Fruit fly (Drosophila melanogaster): ENCODE measurements around the gene Prosbeta4.
A peak's percentile ranks its signal among the peaks of the same experiment; 100 is the strongest.

The Prosbeta4 gene

DNA sequence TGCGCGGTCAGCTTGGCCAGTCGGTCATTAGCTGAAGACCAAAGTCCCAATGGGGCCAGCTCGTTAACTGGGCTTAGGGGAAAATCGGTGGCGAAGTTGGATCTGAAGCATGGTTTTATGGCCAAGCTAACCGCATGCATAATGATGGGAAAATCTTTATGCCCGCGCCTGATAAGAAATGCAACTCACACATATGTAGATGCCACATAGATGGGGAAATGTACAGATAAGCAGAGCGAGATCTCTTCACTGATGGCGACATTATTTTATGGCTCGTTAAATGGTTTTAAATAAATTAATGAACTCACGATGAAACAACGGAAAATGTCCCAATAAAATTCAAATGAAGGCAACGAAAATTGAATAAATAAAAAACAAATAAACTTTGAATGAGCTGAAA is 20.0 kb downstream of the Prosbeta4 start:
- TF ChIP-seq abd-A (tag; optimal IDR thresholded peaks at IDR 0.05) = peak; percentile 71
- peak; percentile 7 for TF ChIP-seq pros (GFP tag; optimal IDR thresholded peaks at IDR 0.05)
- no peak for TF ChIP-seq HmgZ (tag; optimal IDR thresholded peaks at IDR 0.05)
- 0 out of 3 replicates have a peak, but pooled peaks have one; percentile 36 for TF ChIP-seq ci (GFP tag; IDR thresholded peaks at IDR 0.05)
- TF ChIP-seq eve (GFP tag; optimal IDR thresholded peaks at IDR 0.05) = peak in 1 of 2 experiments; percentile 28
- peak; percentile 54 for TF ChIP-seq run (tag; optimal IDR thresholded peaks at IDR 0.05)
- TF ChIP-seq oc (tag; optimal IDR thresholded peaks at IDR 0.05) = peak; percentile 2
- peak; percentile 65 for TF ChIP-seq grn (GFP tag; optimal IDR thresholded peaks at IDR 0.05)
- peak; percentile 61; the same call in 1 of the 2 replicates for TF ChIP-seq Awh (GFP tag; IDR thresholded peaks at IDR 0.05)
- TF ChIP-seq CG2199 (GFP tag; IDR thresholded peaks at IDR 0.05) = no peak
- peak; percentile 82 for TF ChIP-seq vvl (GFP tag; IDR thresholded peaks at IDR 0.05)
- no peak for TF ChIP-seq knrl (GFP tag; IDR thresholded peaks at IDR 0.05; ENCODE audit: partially characterized antibody)
- peak in 1 of 2 experiments; percentile 44 for TF ChIP-seq Hr78 (GFP tag; optimal IDR thresholded peaks at IDR 0.05)

DNA sequence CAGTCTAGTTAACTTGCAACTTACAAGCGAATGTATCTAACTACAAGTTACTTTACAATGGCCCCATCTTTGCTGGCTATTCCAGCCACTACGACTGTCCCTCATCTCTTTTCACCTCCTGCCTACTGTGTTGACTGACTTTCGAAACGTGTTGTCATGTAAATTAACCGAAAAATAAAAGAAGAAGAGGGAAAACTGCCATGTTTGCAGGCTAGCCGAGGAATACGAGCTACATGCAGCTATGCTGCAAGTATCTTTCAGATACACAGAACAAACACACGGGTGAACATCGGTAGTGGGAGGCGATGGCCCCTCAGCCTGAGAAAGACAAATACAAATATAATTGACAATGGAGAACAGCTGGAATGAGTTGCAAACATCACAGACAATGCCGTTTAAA is 21.3 kb downstream of the Prosbeta4 start:
- no peak for TF ChIP-seq CG32772 (GFP tag; IDR thresholded peaks at IDR 0.05)
- no peak for TF ChIP-seq Oli (tag; optimal IDR thresholded peaks at IDR 0.05)
- no peak for TF ChIP-seq lab (GFP tag; optimal IDR thresholded peaks at IDR 0.05)
- TF ChIP-seq CG32532 (GFP tag; IDR thresholded peaks at IDR 0.05) = no peak
- 0 out of 2 replicates have a peak, but pooled peaks have one; percentile 14 for TF ChIP-seq CG4360 (GFP tag; IDR thresholded peaks at IDR 0.05)
- no peak for TF ChIP-seq CG10147 (GFP tag; optimal IDR thresholded peaks at IDR 0.05)
- no peak for TF ChIP-seq Dll (GFP tag; IDR thresholded peaks at IDR 0.05; ENCODE audit: partially characterized antibody)
- TF ChIP-seq stwl (tag; optimal IDR thresholded peaks at IDR 0.05) = no peak
- TF ChIP-seq Sox102F (GFP tag; optimal IDR thresholded peaks at IDR 0.05) = no peak
- peak; percentile 6 for TF ChIP-seq CG1603 (tag; optimal IDR thresholded peaks at IDR 0.05)
- no peak for TF ChIP-seq Deaf1 (tag; optimal IDR thresholded peaks at IDR 0.05)
- TF ChIP-seq fu2 (GFP tag; optimal IDR thresholded peaks at IDR 0.05) = no peak
- TF ChIP-seq Eip74EF (GFP tag; optimal IDR thresholded peaks at IDR 0.05) = no peak
- no peak for TF ChIP-seq slbo (GFP tag; IDR thresholded peaks at IDR 0.05)
- no peak for TF ChIP-seq CG31388 (GFP tag; optimal IDR thresholded peaks at IDR 0.05)
- no peak for TF ChIP-seq MTF-1 (GFP tag; optimal IDR thresholded peaks at IDR 0.05; ENCODE audit: borderline replicate concordance)
- no peak for TF ChIP-seq CG7745 (tag; optimal IDR thresholded peaks at IDR 0.05)
- peak; percentile 18 for TF ChIP-seq CG2875 (GFP tag; optimal IDR thresholded peaks at IDR 0.05)
- TF ChIP-seq ATbp (GFP tag; optimal IDR thresholded peaks at IDR 0.05) = peak; percentile 35
- no peak for TF ChIP-seq cwo (GFP tag; optimal IDR thresholded peaks at IDR 0.05)
- no peak for TF ChIP-seq kay (GFP tag; optimal IDR thresholded peaks at IDR 0.05)
- TF ChIP-seq Med (GFP tag) = peak; percentile 14
- TF ChIP-seq CG17385 (GFP tag; optimal IDR thresholded peaks at IDR 0.05) = peak; percentile 25
- no peak for TF ChIP-seq Rfx (GFP tag; IDR thresholded peaks at IDR 0.05)
- no peak for TF ChIP-seq CG8281 (tag; optimal IDR thresholded peaks at IDR 0.05)
- no peak for TF ChIP-seq CG14860 (GFP tag; IDR thresholded peaks at IDR 0.05; ENCODE audit: partially characterized antibody)
- no peak for TF ChIP-seq Nf-YB (GFP tag; optimal IDR thresholded peaks at IDR 0.05)
- no peak for TF ChIP-seq ham (GFP tag; IDR thresholded peaks at IDR 0.05)
- TF ChIP-seq eve (GFP tag; optimal IDR thresholded peaks at IDR 0.05) = peak in 1 of 2 experiments; percentile 31
- TF ChIP-seq CG18476 (GFP tag; optimal IDR thresholded peaks at IDR 0.05) = no peak
- TF ChIP-seq CG34376 (GFP tag; optimal IDR thresholded peaks at IDR 0.05) = no peak
- no peak for TF ChIP-seq CG6765 (GFP tag; optimal IDR thresholded peaks at IDR 0.05)
- TF ChIP-seq CG7987 (GFP tag; optimal IDR thresholded peaks at IDR 0.05) = no peak
- no peak for TF ChIP-seq Jarid2 (GFP tag; optimal IDR thresholded peaks at IDR 0.05)
- no peak for TF ChIP-seq CG13123 (GFP tag; optimal IDR thresholded peaks at IDR 0.05)
- TF ChIP-seq CG42726 (GFP tag; IDR thresholded peaks at IDR 0.05; ENCODE audit: partially characterized antibody) = no peak

All from whole organism, embryonic.